Worm (Caenorhabditis elegans): ENCODE results near the gene Y82E9BR.17.

Y82E9BR.17 gene

DNA sequence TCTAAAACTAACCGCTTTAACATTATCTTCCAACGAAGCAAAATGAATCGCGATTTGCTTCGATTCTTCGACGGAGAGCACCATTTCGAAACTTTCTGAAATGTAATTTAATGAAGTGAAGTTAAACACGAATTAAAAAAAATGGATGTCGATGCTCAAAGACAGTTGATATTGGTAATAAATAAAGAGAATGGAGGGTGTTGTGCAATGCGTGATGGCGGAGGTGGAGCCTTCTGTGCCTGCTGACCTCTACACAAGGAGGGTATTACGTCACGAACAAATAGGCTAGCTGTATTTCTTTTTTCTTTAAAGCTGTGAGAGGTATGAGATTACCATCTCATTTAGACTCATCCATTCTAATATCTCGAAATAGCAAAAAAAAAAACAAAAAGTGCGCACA, at the start of gene Y82E9BR.17:
TSS of gene Y82E9BR.17 (minus strand) at position 101 of the 400 bp plus-strand sequence.
- TF ChIP-seq hnd-1 (tag; optimal IDR thresholded peaks at IDR 0.05) (no peak), B0310.2 (tag; optimal IDR thresholded peaks at IDR 0.05) (no peak), sea-1 (GFP tag; conservative IDR thresholded peaks at IDR 0.05) (no peak), flt-1 (GFP tag; IDR thresholded peaks at IDR 0.05) (no peak), hmbx-1 (tag; optimal IDR thresholded peaks at IDR 0.05) (no peak), ama-1 (optimal IDR thresholded peaks at IDR 0.05) (no peak), scrt-1 (GFP tag; IDR thresholded peaks at IDR 0.05) (no peak), tra-4 (tag; optimal IDR thresholded peaks at IDR 0.05) (no peak), F13C5.2 (tag; optimal IDR thresholded peaks at IDR 0.05) (no peak), aly-1 (tag; optimal IDR thresholded peaks at IDR 0.05) (no peak), ets-7 (tag; optimal IDR thresholded peaks at IDR 0.05) (no peak), hmg-4 (GFP tag; optimal IDR thresholded peaks at IDR 0.05) (no peak), pes-1 (GFP tag; IDR thresholded peaks at IDR 0.05) (no peak), tbx-11 (GFP tag; IDR thresholded peaks at IDR 0.05) (no peak), ceh-36 (tag; optimal IDR thresholded peaks at IDR 0.05) (no peak), tbx-37 (GFP tag; conservative IDR thresholded peaks at IDR 0.05) (no peak)

ce11 chrIII:1495863-1496445, 40.4 kb upstream of the Y82E9BR.17 start, which contains the start of the genes ave-1 and M01G5.1:
ave-1 (minus strand) TSS chrIII:1495975.
M01G5.1 (plus strand) TSS chrIII:1496401.
- TF ChIP-seq hnd-1 (tag; optimal IDR thresholded peaks at IDR 0.05) (no peak), hmg-4 (GFP tag; optimal IDR thresholded peaks at IDR 0.05) (no peak), scrt-1 (GFP tag; IDR thresholded peaks at IDR 0.05) (no peak), flt-1 (GFP tag; IDR thresholded peaks at IDR 0.05) (no peak), B0310.2 (tag; optimal IDR thresholded peaks at IDR 0.05) (no peak), pes-1 (GFP tag; IDR thresholded peaks at IDR 0.05) (no peak), tra-4 (tag; optimal IDR thresholded peaks at IDR 0.05) (no peak), F13C5.2 (tag; optimal IDR thresholded peaks at IDR 0.05) (no peak), ceh-36 (tag; optimal IDR thresholded peaks at IDR 0.05) (no peak), aly-1 (tag; optimal IDR thresholded peaks at IDR 0.05) (no peak), tbx-37 (GFP tag; conservative IDR thresholded peaks at IDR 0.05) (no peak), hmbx-1 (tag; optimal IDR thresholded peaks at IDR 0.05) (no peak), ama-1 (optimal IDR thresholded peaks at IDR 0.05) (no peak), ets-7 (tag; optimal IDR thresholded peaks at IDR 0.05) (no peak)

ce11 chrIII:1495230-1495629, 39.7 kb upstream of the Y82E9BR.17 start, which contains the start of gene Y82E9BR.19:
Y82E9BR.19 (minus strand) TSS chrIII:1495330.
- TF ChIP-seq hnd-1 (tag; optimal IDR thresholded peaks at IDR 0.05): no peak
- TF ChIP-seq hmg-4 (GFP tag; optimal IDR thresholded peaks at IDR 0.05): no peak
- TF ChIP-seq ceh-13 (GFP tag; optimal IDR thresholded peaks at IDR 0.05): no peak
- TF ChIP-seq aly-1 (tag; optimal IDR thresholded peaks at IDR 0.05): no peak
- TF ChIP-seq scrt-1 (GFP tag; IDR thresholded peaks at IDR 0.05): no peak

- TF ChIP-seq aly-1 (tag; optimal IDR thresholded peaks at IDR 0.05) (no peak), ceh-36 (tag; optimal IDR thresholded peaks at IDR 0.05) (no peak), ama-1 (optimal IDR thresholded peaks at IDR 0.05) (no peak)
Observed at ce11 chrIII:1483407-1483806, 27.8 kb upstream of the Y82E9BR.17 start, which contains the start of gene Y82E9BR.18. Y82E9BR.18 (minus strand) TSS chrIII:1483507.

- TF ChIP-seq flt-1 (GFP tag; IDR thresholded peaks at IDR 0.05): no peak
- no peak for TF ChIP-seq scrt-1 (GFP tag; IDR thresholded peaks at IDR 0.05)
- no peak for TF ChIP-seq ceh-36 (tag; optimal IDR thresholded peaks at IDR 0.05)
- TF ChIP-seq sea-1 (GFP tag; conservative IDR thresholded peaks at IDR 0.05): no peak
- no peak for TF ChIP-seq tbx-11 (GFP tag; IDR thresholded peaks at IDR 0.05)
Observed at ce11 chrIII:1468358-1469305, 13.1 kb upstream of the Y82E9BR.17 start.

DNA sequence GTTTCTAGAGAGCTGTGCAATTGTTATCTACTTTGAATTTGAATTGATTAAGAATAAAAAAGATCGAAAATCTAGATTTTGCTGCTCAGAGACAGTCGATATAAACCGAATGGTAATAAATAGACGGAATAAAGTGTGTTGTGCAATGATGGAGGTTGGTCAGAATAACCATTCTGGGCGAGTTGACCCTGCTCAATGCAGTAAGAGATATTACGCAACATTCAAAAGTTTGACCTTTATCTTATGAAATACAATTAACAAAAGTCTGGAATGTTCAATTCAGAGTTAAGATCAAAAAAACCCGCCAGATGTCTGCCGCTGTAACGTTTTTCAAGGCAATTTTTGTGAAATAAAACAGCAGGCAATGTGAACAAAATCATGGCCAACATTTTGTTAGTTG, 1.3 kb upstream of the Y82E9BR.17 start:
- no peak for TF ChIP-seq hmg-4 (GFP tag; optimal IDR thresholded peaks at IDR 0.05)
- TF ChIP-seq ama-1 (optimal IDR thresholded peaks at IDR 0.05): no peak
- TF ChIP-seq ceh-13 (GFP tag; optimal IDR thresholded peaks at IDR 0.05): no peak
- no peak for TF ChIP-seq F13C5.2 (tag; optimal IDR thresholded peaks at IDR 0.05)
- TF ChIP-seq flt-1 (GFP tag; IDR thresholded peaks at IDR 0.05): no peak
- TF ChIP-seq scrt-1 (GFP tag; IDR thresholded peaks at IDR 0.05): no peak

ce11 chrIII:1446747-1447146, 8.8 kb downstream of the Y82E9BR.17 start:
- no peak for TF ChIP-seq scrt-1 (GFP tag; IDR thresholded peaks at IDR 0.05)
- no peak for TF ChIP-seq ama-1 (optimal IDR thresholded peaks at IDR 0.05)
- no peak for TF ChIP-seq hmbx-1 (tag; optimal IDR thresholded peaks at IDR 0.05)
- no peak for TF ChIP-seq aly-1 (tag; optimal IDR thresholded peaks at IDR 0.05)
- 0 out of 2 replicates have a peak, but pooled peaks have one; percentile 10 for TF ChIP-seq tbx-11 (GFP tag; IDR thresholded peaks at IDR 0.05)
- no peak for TF ChIP-seq F13C5.2 (tag; optimal IDR thresholded peaks at IDR 0.05)
- TF ChIP-seq tra-4 (tag; optimal IDR thresholded peaks at IDR 0.05): no peak
- no peak for TF ChIP-seq hnd-1 (tag; optimal IDR thresholded peaks at IDR 0.05)

DNA sequence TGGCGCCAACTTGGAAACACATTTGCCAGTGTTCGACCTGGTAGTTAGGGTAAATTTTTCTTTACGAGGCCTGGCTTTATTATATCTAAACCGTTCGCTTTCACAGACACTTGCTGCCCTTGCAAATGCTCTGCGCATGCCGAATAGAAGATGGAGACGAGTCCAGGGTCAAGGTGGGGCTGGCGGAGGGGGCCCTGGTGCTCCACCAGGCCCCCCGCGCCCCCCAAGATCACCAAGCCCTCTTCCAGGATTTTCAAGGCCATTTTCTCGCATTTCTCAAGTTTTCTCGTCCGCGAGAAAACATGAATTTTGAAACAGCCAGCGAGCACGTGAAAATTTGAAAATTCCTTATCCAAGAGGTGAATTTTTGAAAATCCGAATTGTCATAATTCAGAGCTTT, 16.0 kb downstream of the Y82E9BR.17 start:
- TF ChIP-seq pes-1 (GFP tag; IDR thresholded peaks at IDR 0.05) (peak; percentile 55), aly-1 (tag; optimal IDR thresholded peaks at IDR 0.05) (no peak), ama-1 (optimal IDR thresholded peaks at IDR 0.05) (no peak)
